Worm (Caenorhabditis elegans) whole organism, midembryonic: Measurements from ENCODE around the gene glb-13.

Source experiments
- T22C8.4 ChIP-seq: fragments of 200-800 bp; sonication (Bioruptor generic); IDR thresholded peaks from 2 replicates; pipeline ENCODE4 v1.3.6; 2022; ENCODE audit warnings: missing genetic modification characterization, missing compliant biosample characterization
- med-1 ChIP-seq: sonication (generic microtip); optimal IDR thresholded peaks from 2 replicates; lab custom pipeline; 2017; ENCODE audit warnings: missing genetic modification characterization, mild to moderate bottlenecking, missing compliant biosample characterization, antibody characterized with exemption, missing genetic modification reagents; ENCODE audit not compliant: insufficient read depth
- tab-1 ChIP-seq: fragments of 200-800 bp; sonication (Bioruptor generic); IDR thresholded peaks from 2 replicates; pipeline ENCODE4 v1.3.6; 2022; ENCODE audit warnings: missing genetic modification characterization, missing compliant biosample characterization
- ztf-23 ChIP-seq: fragments of 200-800 bp; sonication (Bioruptor generic); IDR thresholded peaks from 2 replicates; pipeline ENCODE4 v1.3.6; 2022; ENCODE audit warnings: missing genetic modification reagents, missing genetic modification characterization, missing compliant biosample characterization
- ztf-29 ChIP-seq: fragments of 200-800 bp; sonication (Bioruptor generic); IDR thresholded peaks from 2 replicates; pipeline ENCODE4 v1.3.6; 2022; ENCODE audit warnings: missing genetic modification reagents, missing genetic modification characterization, missing compliant biosample characterization

ce11 chrX:12406037-12406436 lies 27.8 kb upstream of the glb-13 start:
- TF ChIP-seq med-1 (GFP tag; lab: Kevin White, UChicago) (no peak), ztf-29 (GFP tag; lab: Robert Waterston, UW) (no peak), tab-1 (GFP tag; lab: Robert Waterston, UW) (no peak), T22C8.4 (GFP tag; lab: Robert Waterston, UW) (no peak), ztf-23 (GFP tag; lab: Robert Waterston, UW) (no peak)
